Worm (Caenorhabditis elegans) whole organism, L2 larva: ENCODE results near the gene str-185.

Source experiments
- C34F6.9 ChIP-seq: fragments of 150-350 bp; optimal IDR thresholded peaks from 2 replicates; lab custom pipeline; 2014; ENCODE audit warnings: missing biosample characterization, missing genetic modification characterization
- F13H6.1 ChIP-seq: sonication (generic microtip); optimal IDR thresholded peaks from 2 replicates; lab custom pipeline; 2016; ENCODE audit warnings: missing genetic modification characterization, missing compliant biosample characterization
- R02D3.7 ChIP-seq: fragments of 150-350 bp; optimal IDR thresholded peaks from 2 replicates; lab custom pipeline; 2014; ENCODE audit warnings: missing biosample characterization, missing genetic modification characterization
- Y55F3AM.14 ChIP-seq: fragments of 200-800 bp; sonication (Bioruptor generic); optimal IDR thresholded peaks from 2 replicates; lab custom pipeline; 2018; ENCODE audit warnings: mild to moderate bottlenecking, missing genetic modification characterization, missing compliant biosample characterization
- ZK546.5 ChIP-seq: sonication (generic microtip); optimal IDR thresholded peaks from 2 replicates; lab custom pipeline; 2017; ENCODE audit warnings: missing biosample characterization, missing genetic modification characterization
- alr-1 ChIP-seq: fragments of 150-350 bp; optimal IDR thresholded peaks from 2 replicates; lab custom pipeline; 2014; ENCODE audit warnings: missing biosample characterization, missing genetic modification characterization
- aly-2 ChIP-seq: fragments of 150-350 bp; optimal IDR thresholded peaks from 2 replicates; lab custom pipeline; 2014; ENCODE audit warnings: missing biosample characterization, missing genetic modification characterization
- ama-1 ChIP-seq: fragments of 150-350 bp; optimal IDR thresholded peaks from 2 replicates; lab custom pipeline; 2018; ENCODE audit warnings: inconsistent platforms
- blmp-1 ChIP-seq: sonication (generic microtip); optimal IDR thresholded peaks from 2 replicates; lab custom pipeline; 2017; ENCODE audit warnings: missing genetic modification characterization, mild to moderate bottlenecking, missing compliant biosample characterization, antibody characterized with exemption, moderate library complexity; ENCODE audit not compliant: insufficient read depth
- ceh-16 ChIP-seq: fragments of 150-350 bp; optimal IDR thresholded peaks from 2 replicates; lab custom pipeline; 2014; ENCODE audit warnings: missing biosample characterization, missing genetic modification characterization
- ceh-82 ChIP-seq: fragments of 150-350 bp; optimal IDR thresholded peaks from 2 replicates; lab custom pipeline; 2014; ENCODE audit warnings: missing biosample characterization, missing genetic modification characterization
- crh-2 ChIP-seq: sonication (generic microtip); optimal IDR thresholded peaks from 2 replicates; lab custom pipeline; 2017; ENCODE audit warnings: missing biosample characterization, missing genetic modification characterization
- dmd-4 ChIP-seq: sonication (generic microtip); optimal IDR thresholded peaks from 2 replicates; lab custom pipeline; 2017; ENCODE audit warnings: missing biosample characterization, missing genetic modification characterization
- egl-27 ChIP-seq: sonication (generic microtip); optimal IDR thresholded peaks from 3 replicates; lab custom pipeline; 2017; ENCODE audit warnings: missing biosample characterization, missing genetic modification reagents, missing genetic modification characterization
- elt-1 ChIP-seq: fragments of 150-350 bp; optimal IDR thresholded peaks from 2 replicates; lab custom pipeline; 2014; ENCODE audit warnings: missing biosample characterization, missing genetic modification characterization
- elt-3 ChIP-seq: sonication (generic microtip); optimal IDR thresholded peaks from 2 replicates; lab custom pipeline; 2017; ENCODE audit warnings: missing biosample characterization, missing genetic modification characterization
- fos-1 ChIP-seq: fragments of 150-350 bp; optimal IDR thresholded peaks from 2 replicates; lab custom pipeline; 2014; ENCODE audit warnings: missing biosample characterization, missing genetic modification characterization
- gmeb-1 ChIP-seq: fragments of 150-350 bp; optimal IDR thresholded peaks from 2 replicates; lab custom pipeline; 2014; ENCODE audit warnings: missing biosample characterization, missing genetic modification characterization
- lin-11 ChIP-seq: fragments of 150-350 bp; sonication (generic microtip); optimal IDR thresholded peaks from 2 replicates; lab custom pipeline; 2014; ENCODE audit warnings: missing biosample characterization, missing genetic modification characterization, inconsistent platforms, mixed read lengths
- lin-13 ChIP-seq: fragments of 150-350 bp; optimal IDR thresholded peaks from 2 replicates; lab custom pipeline; 2014; ENCODE audit warnings: missing biosample characterization, missing genetic modification reagents, missing genetic modification characterization
- lin-39 ChIP-seq: fragments of 150-350 bp; optimal IDR thresholded peaks from 2 replicates; lab custom pipeline; 2014; ENCODE audit warnings: missing biosample characterization, missing genetic modification reagents, missing genetic modification characterization
- lsy-2 ChIP-seq, 2 experiments: fragments of 150-350 bp in 1 of 2; sonication (generic microtip) in 1 of 2; optimal IDR thresholded peaks; 2 replicates each; lab custom pipeline; 2014 to 2017; ENCODE audit warnings: missing biosample characterization in 2 of 2, missing genetic modification characterization in 2 of 2
- mab-5 ChIP-seq: fragments of 150-350 bp; optimal IDR thresholded peaks from 2 replicates; lab custom pipeline; 2014; ENCODE audit warnings: missing biosample characterization, missing genetic modification characterization
- mbf-1 ChIP-seq: sonication (generic microtip); optimal IDR thresholded peaks from 2 replicates; lab custom pipeline; 2017; ENCODE audit warnings: missing biosample characterization, missing genetic modification characterization
- mdl-1 ChIP-seq, 2 experiments: fragments of 150-350 bp in 1 of 2; sonication (generic microtip) in 1 of 2; optimal IDR thresholded peaks; 2 replicates each; lab custom pipeline; 2017; ENCODE audit warnings: missing biosample characterization in 2 of 2, missing genetic modification characterization in 2 of 2
- nhr-10 ChIP-seq: sonication (generic microtip); optimal IDR thresholded peaks from 2 replicates; lab custom pipeline; 2017; ENCODE audit warnings: missing biosample characterization, missing genetic modification characterization
- nhr-11 ChIP-seq: fragments of 150-350 bp; optimal IDR thresholded peaks from 2 replicates; lab custom pipeline; 2014; ENCODE audit warnings: missing biosample characterization, missing genetic modification characterization
- nhr-12 ChIP-seq: fragments of 150-350 bp; optimal IDR thresholded peaks from 2 replicates; lab custom pipeline; 2014; ENCODE audit warnings: missing biosample characterization, missing genetic modification characterization
- nhr-129 ChIP-seq: fragments of 150-350 bp; optimal IDR thresholded peaks from 2 replicates; lab custom pipeline; 2014; ENCODE audit warnings: missing biosample characterization, missing genetic modification characterization
- nhr-21 ChIP-seq: fragments of 150-350 bp; optimal IDR thresholded peaks from 2 replicates; lab custom pipeline; 2014; ENCODE audit warnings: missing biosample characterization, missing genetic modification characterization
- nhr-23 ChIP-seq: fragments of 150-350 bp; optimal IDR thresholded peaks from 2 replicates; lab custom pipeline; 2014; ENCODE audit warnings: missing biosample characterization, missing genetic modification reagents, missing genetic modification characterization
- nhr-237 ChIP-seq: fragments of 150-350 bp; optimal IDR thresholded peaks from 2 replicates; lab custom pipeline; 2014; ENCODE audit warnings: missing biosample characterization, missing genetic modification characterization
- nhr-25 ChIP-seq: fragments of 150-350 bp; sonication (generic microtip); optimal IDR thresholded peaks from 3 replicates; lab custom pipeline; 2014; ENCODE audit warnings: missing biosample characterization, missing genetic modification characterization
- nhr-6 ChIP-seq: fragments of 150-350 bp; optimal IDR thresholded peaks from 2 replicates; lab custom pipeline; 2014; ENCODE audit warnings: missing biosample characterization, missing genetic modification characterization
- nhr-77 ChIP-seq: fragments of 150-350 bp; optimal IDR thresholded peaks from 2 replicates; lab custom pipeline; 2014; ENCODE audit warnings: missing biosample characterization, missing genetic modification characterization
- peb-1 ChIP-seq: fragments of 150-350 bp; optimal IDR thresholded peaks from 2 replicates; lab custom pipeline; 2014; ENCODE audit warnings: missing biosample characterization, missing genetic modification characterization
- sem-4 ChIP-seq: fragments of 150-350 bp; optimal IDR thresholded peaks from 2 replicates; lab custom pipeline; 2014; ENCODE audit warnings: missing biosample characterization, missing genetic modification reagents, missing genetic modification characterization
- skn-1 ChIP-seq: sonication (generic microtip); optimal IDR thresholded peaks from 2 replicates; lab custom pipeline; 2017; ENCODE audit warnings: missing biosample characterization, missing genetic modification characterization
- sma-3 ChIP-seq: sonication (generic microtip); optimal IDR thresholded peaks from 2 replicates; lab custom pipeline; 2016; ENCODE audit warnings: missing genetic modification reagents, missing genetic modification characterization, missing compliant biosample characterization
- sma-9 ChIP-seq, 2 experiments: fragments of 150-350 bp in 1 of 2; sonication (generic microtip) in 1 of 2; optimal IDR thresholded peaks; 2 replicates each; lab custom pipeline; 2014 to 2016; ENCODE audit warnings: missing genetic modification characterization in 2 of 2, mild to moderate bottlenecking in 1 of 2, missing biosample characterization in 1 of 2, missing compliant biosample characterization in 1 of 2, missing genetic modification reagents in 1 of 2, moderate library complexity in 1 of 2
- snpc-4 ChIP-seq: fragments of 150-350 bp; optimal IDR thresholded peaks from 2 replicates; lab custom pipeline; 2014; ENCODE audit warnings: missing biosample characterization, missing genetic modification characterization
- unc-39 ChIP-seq: fragments of 150-350 bp; optimal IDR thresholded peaks from 2 replicates; lab custom pipeline; 2014; ENCODE audit warnings: missing biosample characterization, missing genetic modification characterization
- unc-55 ChIP-seq: fragments of 150-350 bp; sonication (generic microtip); optimal IDR thresholded peaks from 3 replicates; lab custom pipeline; 2014; ENCODE audit warnings: missing biosample characterization, missing genetic modification reagents, missing genetic modification characterization
- unc-62 ChIP-seq: fragments of 150-350 bp; optimal IDR thresholded peaks from 2 replicates; lab custom pipeline; 2014; ENCODE audit warnings: missing biosample characterization, missing genetic modification reagents, missing genetic modification characterization
- zag-1 ChIP-seq: fragments of 150-350 bp; optimal IDR thresholded peaks from 2 replicates; lab custom pipeline; 2014; ENCODE audit warnings: missing biosample characterization, missing genetic modification characterization
- ztf-1 ChIP-seq: fragments of 200-800 bp; sonication (Bioruptor generic); conservative IDR thresholded peaks from 2 replicates; pipeline ENCODE4 v1.3.6; 2022; ENCODE audit warnings: missing genetic modification characterization, missing compliant biosample characterization
- ztf-11 ChIP-seq: sonication (generic microtip); optimal IDR thresholded peaks from 2 replicates; lab custom pipeline; 2017; ENCODE audit warnings: missing biosample characterization, missing genetic modification characterization
- ztf-4 ChIP-seq: fragments of 150-350 bp; optimal IDR thresholded peaks from 2 replicates; lab custom pipeline; 2014; ENCODE audit warnings: missing biosample characterization, missing genetic modification characterization

Gene str-185

DNA sequence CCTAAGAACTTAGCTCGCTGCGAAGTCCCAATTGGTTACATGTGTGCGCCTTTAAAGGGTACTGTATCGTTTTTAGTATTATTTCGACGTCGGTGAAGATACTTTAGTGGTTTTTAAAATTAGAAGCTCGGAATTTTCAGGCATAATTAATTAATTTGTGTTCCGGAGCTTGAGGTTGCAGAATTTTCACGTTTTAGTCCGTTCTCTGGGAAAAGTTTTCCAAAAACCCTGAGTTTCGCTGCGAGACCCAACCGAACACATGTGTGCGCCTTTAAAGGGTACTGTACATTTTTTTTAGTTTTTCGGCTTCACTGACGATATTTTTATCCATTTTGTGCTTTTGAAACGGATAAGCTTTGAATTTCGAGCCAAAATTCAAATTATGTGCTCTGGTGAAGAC is 36.3 kb downstream of the str-185 start:
- TF ChIP-seq elt-1 (no peak), nhr-237 (no peak), egl-27 (tag; lab: Kevin White, UChicago) (no peak), nhr-129 (tag; lab: Kevin White, UChicago) (no peak), C34F6.9 (tag; lab: Kevin White, UChicago) (no peak), lin-39 (tag; lab: Kevin White, UChicago) (no peak), ceh-16 (tag; lab: Kevin White, UChicago) (no peak), R02D3.7 (tag; lab: Kevin White, UChicago) (no peak), nhr-10 (no peak), unc-39 (tag; lab: Kevin White, UChicago) (no peak), sma-3 (GFP tag; lab: Kevin White, UChicago) (no peak), aly-2 (tag; lab: Kevin White, UChicago) (no peak)

DNA sequence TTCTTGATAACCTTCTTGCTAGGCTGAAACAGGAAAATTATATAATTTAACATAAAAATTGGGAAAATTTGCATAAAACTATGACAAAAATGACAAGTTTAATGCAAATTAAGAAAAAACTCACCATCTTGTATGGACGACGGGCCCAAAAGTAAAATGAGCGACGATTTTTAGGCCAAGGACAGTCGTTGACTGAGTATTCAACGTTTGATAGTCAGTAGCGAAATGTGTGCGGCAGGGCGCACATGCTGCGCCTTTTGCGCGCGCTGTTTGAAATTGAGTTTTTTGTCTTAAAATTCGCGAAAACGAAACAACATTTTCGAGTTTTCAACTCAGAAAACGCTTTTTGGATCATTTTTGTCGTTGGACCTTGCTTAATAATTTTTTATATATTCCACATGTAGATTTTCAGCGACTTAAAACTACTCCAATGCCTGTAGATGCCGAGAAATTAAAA is 39.3 kb downstream of the str-185 start, which contains the start of the genes rpl-7A and set-21:
Gene rpl-7A, minus strand, starts transcription at position 153 of the 457 bp plus-strand sequence.
Gene set-21, plus strand, starts transcription at position 407 of the 457 bp plus-strand sequence.
- TF ChIP-seq nhr-237 (peak; percentile 78), unc-39 (tag; lab: Kevin White, UChicago) (no peak), sma-3 (GFP tag; lab: Kevin White, UChicago) (peak; percentile 98), zag-1 (peak; percentile 78), alr-1 (tag; lab: Kevin White, UChicago) (no peak), unc-55 (peak; percentile 88), mbf-1 (tag; lab: Kevin White, UChicago) (no peak), aly-2 (tag; lab: Kevin White, UChicago) (no peak), nhr-12 (tag; lab: Kevin White, UChicago) (no peak), Y55F3AM.14 (peak; percentile 94), peb-1 (tag; lab: Kevin White, UChicago) (no peak), nhr-21 (tag; lab: Kevin White, UChicago) (peak; percentile 93), egl-27 (tag; lab: Kevin White, UChicago) (peak; percentile 51), lin-13 (GFP tag; lab: Kevin White, UChicago) (peak; percentile 92), R02D3.7 (tag; lab: Kevin White, UChicago) (peak; percentile 58), nhr-25 (peak; percentile 95), ZK546.5 (tag; lab: Kevin White, UChicago) (peak; percentile 87), nhr-11 (no peak), F13H6.1 (tag; lab: Kevin White, UChicago) (peak; percentile 95), skn-1 (tag; lab: Kevin White, UChicago) (peak; percentile 60), nhr-10 (no peak), gmeb-1 (tag; lab: Kevin White, UChicago) (peak; percentile 94), sem-4 (tag; lab: Kevin White, UChicago) (peak; percentile 90), ztf-11 (no peak), nhr-23 (tag; lab: Kevin White, UChicago) (no peak), lin-11 (tag; lab: Kevin White, UChicago) (peak; percentile 83), fos-1 (tag; lab: Kevin White, UChicago) (peak; percentile 80), ceh-16 (tag; lab: Kevin White, UChicago) (peak; percentile 19), blmp-1 (tag; lab: Kevin White, UChicago) (peak; percentile 57), ztf-4 (tag; lab: Kevin White, UChicago) (peak; percentile 84), snpc-4 (tag; lab: Kevin White, UChicago) (peak; percentile 63), C34F6.9 (tag; lab: Kevin White, UChicago) (peak; percentile 83), crh-2 (tag; lab: Kevin White, UChicago) (peak; percentile 90), ceh-82 (tag; lab: Kevin White, UChicago) (peak; percentile 86), lin-39 (tag; lab: Kevin White, UChicago) (no peak), mdl-1 (tag; optimal IDR thresholded peaks at IDR 0.05; lab: Kevin White, UChicago) (peak in 1 of 2 experiments; percentile 52), dmd-4 (no peak), ama-1 (lab: Kevin White, UChicago) (no peak), unc-62 (GFP tag; lab: Kevin White, UChicago) (no peak), sma-9 (GFP tag; optimal IDR thresholded peaks at IDR 0.05; lab: Kevin White, UChicago) (peak; percentile 96), sma-9 (tag; optimal IDR thresholded peaks at IDR 0.05; lab: Kevin White, UChicago) (no peak), lsy-2 (tag; optimal IDR thresholded peaks at IDR 0.05; lab: Kevin White, UChicago) (peak; percentile 91 to 97), ztf-1 (GFP tag; lab: Robert Waterston, UW) (no peak), nhr-129 (tag; lab: Kevin White, UChicago) (peak; percentile 89), nhr-6 (tag; lab: Kevin White, UChicago) (peak; percentile 78), nhr-77 (peak; percentile 62), mab-5 (tag; lab: Kevin White, UChicago) (peak; percentile 89), elt-3 (no peak), elt-1 (no peak)
